Worm (Caenorhabditis elegans) whole organism, mixed stage, embryonic: ENCODE measurements around the gene F11E6.10.

Experiments
- M03D4.4 ChIP-seq: sonication (generic microtip); optimal IDR thresholded peaks from 2 replicates; lab custom pipeline; 2017; ENCODE audit warnings: mild to moderate bottlenecking, missing genetic modification characterization, missing compliant biosample characterization
- bed-3 ChIP-seq: fragments of 200-800 bp; sonication (Bioruptor generic); optimal IDR thresholded peaks from 3 replicates; lab custom pipeline; 2018; ENCODE audit warnings: mild to moderate bottlenecking, missing genetic modification characterization, moderate library complexity, missing compliant biosample characterization
- ceh-39 ChIP-seq: fragments of 150-350 bp; optimal IDR thresholded peaks from 2 replicates; lab custom pipeline; 2014; ENCODE audit warnings: missing biosample characterization, missing genetic modification characterization
- ceh-43 ChIP-seq: fragments of 200-800 bp; sonication (Bioruptor generic); optimal IDR thresholded peaks from 2 replicates; lab custom pipeline; 2018; ENCODE audit warnings: mild to moderate bottlenecking, missing genetic modification characterization, moderate library complexity, missing compliant biosample characterization
- ceh-83 ChIP-seq: fragments of 200-800 bp; sonication (Bioruptor generic); optimal IDR thresholded peaks from 2 replicates; lab custom pipeline; 2018; ENCODE audit warnings: mild to moderate bottlenecking, missing genetic modification characterization, missing compliant biosample characterization
- ces-1 ChIP-seq: fragments of 150-350 bp; optimal IDR thresholded peaks from 2 replicates; lab custom pipeline; 2014; ENCODE audit warnings: missing biosample characterization, missing genetic modification reagents, missing genetic modification characterization
- cnd-1 ChIP-seq: fragments of 200-800 bp; sonication (Bioruptor generic); optimal IDR thresholded peaks from 2 replicates; lab custom pipeline; 2018; ENCODE audit warnings: mild to moderate bottlenecking, missing genetic modification characterization, missing compliant biosample characterization
- elt-1 ChIP-seq: sonication (generic microtip); optimal IDR thresholded peaks from 2 replicates; lab custom pipeline; 2017; ENCODE audit warnings: missing genetic modification characterization, mild to moderate bottlenecking, missing compliant biosample characterization, antibody characterized with exemption, moderate library complexity, borderline replicate concordance; ENCODE audit not compliant: insufficient read depth
- hlh-1 ChIP-seq: fragments of 150-350 bp; optimal IDR thresholded peaks from 2 replicates; lab custom pipeline; 2014; ENCODE audit warnings: missing biosample characterization, missing genetic modification reagents, missing genetic modification characterization
- lin-13 ChIP-seq: fragments of 150-350 bp; optimal IDR thresholded peaks from 2 replicates; lab custom pipeline; 2014; ENCODE audit warnings: missing biosample characterization, missing genetic modification characterization
- lin-32 ChIP-seq: fragments of 200-800 bp; sonication (Bioruptor generic); optimal IDR thresholded peaks from 2 replicates; lab custom pipeline; 2018; ENCODE audit warnings: mild to moderate bottlenecking, missing genetic modification characterization, missing compliant biosample characterization
- lsy-2 ChIP-seq: fragments of 150-350 bp; optimal IDR thresholded peaks from 2 replicates; lab custom pipeline; 2014; ENCODE audit warnings: missing biosample characterization, missing genetic modification characterization
- mab-5 ChIP-seq: fragments of 150-350 bp; optimal IDR thresholded peaks from 2 replicates; lab custom pipeline; 2014; ENCODE audit warnings: missing biosample characterization, missing genetic modification characterization
- mep-1 ChIP-seq: fragments of 150-350 bp; optimal IDR thresholded peaks from 2 replicates; lab custom pipeline; 2017; ENCODE audit warnings: missing biosample characterization, missing genetic modification reagents, missing genetic modification characterization, inconsistent platforms
- mls-2 ChIP-seq: sonication (generic microtip); optimal IDR thresholded peaks from 2 replicates; lab custom pipeline; 2016; ENCODE audit warnings: mild to moderate bottlenecking, missing genetic modification characterization, moderate library complexity, missing compliant biosample characterization
- nhr-12 ChIP-seq: fragments of 150-350 bp; optimal IDR thresholded peaks from 2 replicates; lab custom pipeline; 2014; ENCODE audit warnings: missing biosample characterization, missing genetic modification characterization
- nhr-2 ChIP-seq: fragments of 150-350 bp; optimal IDR thresholded peaks from 2 replicates; lab custom pipeline; 2014; ENCODE audit warnings: missing biosample characterization, missing genetic modification characterization
- nhr-237 ChIP-seq: fragments of 150-350 bp; optimal IDR thresholded peaks from 2 replicates; lab custom pipeline; 2014; ENCODE audit warnings: missing biosample characterization, missing genetic modification characterization
- nhr-28 ChIP-seq: fragments of 150-350 bp; optimal IDR thresholded peaks from 2 replicates; lab custom pipeline; 2014; ENCODE audit warnings: missing biosample characterization, missing genetic modification characterization
- nhr-76 ChIP-seq: sonication (generic microtip); optimal IDR thresholded peaks from 2 replicates; lab custom pipeline; 2017; ENCODE audit warnings: missing biosample characterization, missing genetic modification characterization
- sem-2 ChIP-seq: fragments of 200-800 bp; sonication (Bioruptor generic); optimal IDR thresholded peaks from 2 replicates; lab custom pipeline; 2018; ENCODE audit warnings: mild to moderate bottlenecking, missing genetic modification characterization, missing compliant biosample characterization
- sptf-1 ChIP-seq: sonication (generic microtip); optimal IDR thresholded peaks from 2 replicates; lab custom pipeline; 2017; ENCODE audit warnings: mild to moderate bottlenecking, missing genetic modification characterization, moderate library complexity, missing compliant biosample characterization
- tbx-8 ChIP-seq: fragments of 200-800 bp; sonication (Bioruptor generic); optimal IDR thresholded peaks from 2 replicates; lab custom pipeline; 2018; ENCODE audit warnings: mild to moderate bottlenecking, missing genetic modification characterization, moderate library complexity, missing compliant biosample characterization
- unc-120 ChIP-seq: sonication (generic microtip); optimal IDR thresholded peaks from 2 replicates; lab custom pipeline; 2017; ENCODE audit warnings: missing genetic modification characterization, missing compliant biosample characterization; ENCODE audit not compliant: poor library complexity, severe bottlenecking
- unc-39 ChIP-seq: fragments of 150-350 bp; optimal IDR thresholded peaks from 2 replicates; lab custom pipeline; 2014; ENCODE audit warnings: missing biosample characterization, missing genetic modification characterization
- unc-62 ChIP-seq: fragments of 150-350 bp; optimal IDR thresholded peaks from 2 replicates; lab custom pipeline; 2014; ENCODE audit warnings: missing biosample characterization, missing genetic modification reagents, missing genetic modification characterization
- ztf-11 ChIP-seq: fragments of 150-350 bp; optimal IDR thresholded peaks from 2 replicates; lab custom pipeline; 2014; ENCODE audit warnings: missing biosample characterization, missing genetic modification characterization

Gene F11E6.10

ce11 chrIV:17437038-17437437, 25.9 kb downstream of the F11E6.10 start, which contains the start of gene C06A12.8:
C06A12.8 (plus strand) TSS chrIV:17437338.
- TF ChIP-seq ces-1 (no peak), sptf-1 (no peak), tbx-8 (no peak), unc-62 (no peak), nhr-28 (tag; lab: Kevin White, UChicago) (no peak), mep-1 (tag; lab: Kevin White, UChicago) (no peak), nhr-76 (tag; lab: Kevin White, UChicago) (no peak), bed-3 (no peak), elt-1 (tag; lab: Kevin White, UChicago) (no peak), ceh-83 (no peak), hlh-1 (tag; lab: Kevin White, UChicago) (no peak)

ce11 chrIV:17436552-17436951, 26.4 kb downstream of the F11E6.10 start, which contains the start of gene gcy-27:
gcy-27 (minus strand) TSS chrIV:17436652.
- TF ChIP-seq ztf-11 (no peak), sem-2 (GFP tag; lab: Kevin White, UChicago) (no peak), unc-120 (tag; lab: Kevin White, UChicago) (no peak), tbx-8 (no peak), lin-13 (tag; lab: Kevin White, UChicago) (no peak), nhr-237 (tag; lab: Kevin White, UChicago) (no peak), mep-1 (tag; lab: Kevin White, UChicago) (no peak), nhr-76 (tag; lab: Kevin White, UChicago) (no peak), ceh-39 (no peak)

ce11 chrIV:17435228-17435627, 27.7 kb downstream of the F11E6.10 start:
- no peak for TF ChIP-seq bed-3
- TF ChIP-seq ces-1 = no peak
- no peak for TF ChIP-seq mab-5 (tag; lab: Kevin White, UChicago)
- TF ChIP-seq nhr-76 (tag; lab: Kevin White, UChicago) = no peak
- TF ChIP-seq, all 35 proteins: peak for 0

- TF ChIP-seq sptf-1 (no peak), cnd-1 (tag; lab: Kevin White, UChicago) (no peak), M03D4.4 (tag; lab: Kevin White, UChicago) (no peak), ztf-11 (no peak), nhr-12 (no peak), tbx-8 (no peak), unc-120 (tag; lab: Kevin White, UChicago) (no peak), lin-32 (GFP tag; lab: Kevin White, UChicago) (no peak), nhr-2 (tag; lab: Kevin White, UChicago) (no peak), unc-39 (tag; lab: Kevin White, UChicago) (no peak), ceh-43 (GFP tag; lab: Kevin White, UChicago) (no peak), ces-1 (no peak), lsy-2 (tag; lab: Kevin White, UChicago) (no peak), mab-5 (tag; lab: Kevin White, UChicago) (no peak), mls-2 (tag; lab: Kevin White, UChicago) (no peak), bed-3 (no peak), hlh-1 (tag; lab: Kevin White, UChicago) (no peak), mep-1 (tag; lab: Kevin White, UChicago) (no peak)
Observed at ce11 chrIV:17432223-17432826, 30.6 kb downstream of the F11E6.10 start.

ce11 chrIV:17431287-17431686, 31.7 kb downstream of the F11E6.10 start, which contains the start of gene lact-6:
lact-6 (minus strand) TSS chrIV:17431387.
- TF ChIP-seq lin-13 (tag; lab: Kevin White, UChicago) (no peak), ceh-39 (no peak), lin-32 (GFP tag; lab: Kevin White, UChicago) (no peak)

- TF ChIP-seq sem-2 (GFP tag; lab: Kevin White, UChicago) = no peak
- no peak for TF ChIP-seq nhr-237 (tag; lab: Kevin White, UChicago)
- TF ChIP-seq nhr-12 = no peak
- TF ChIP-seq mep-1 (tag; lab: Kevin White, UChicago) = no peak
- no peak for TF ChIP-seq lin-13 (tag; lab: Kevin White, UChicago)
- TF ChIP-seq elt-1 (tag; lab: Kevin White, UChicago) = no peak
Observed at ce11 chrIV:17427423-17427822, 35.5 kb downstream of the F11E6.10 start, which contains the start of gene C06A12.3. C06A12.3 (plus strand) TSS chrIV:17427723.
